Worm (Caenorhabditis elegans): ENCODE results near the gene T28A11.18.
A peak's percentile ranks its signal among the peaks of the same experiment; 100 is the strongest.

Gene T28A11.18

ce11 chrV:3242984-3243383 lies 24.9 kb downstream of the T28A11.18 start, which contains the start of gene gst-23:
Gene gst-23 (plus strand): TSS chrV:3243284.
- TF ChIP-seq tag-97 (GFP tag; IDR thresholded peaks at IDR 0.05) = no peak
- TF ChIP-seq tra-1 (GFP tag; IDR thresholded peaks at IDR 0.05) = no peak
- no peak for TF ChIP-seq lin-13 (GFP tag; optimal IDR thresholded peaks at IDR 0.05)
- TF ChIP-seq gei-8 (GFP tag; optimal IDR thresholded peaks at IDR 0.05) = no peak
- TF ChIP-seq nhr-102 (tag; optimal IDR thresholded peaks at IDR 0.05) = no peak
- TF ChIP-seq lin-29 (GFP tag; IDR thresholded peaks at IDR 0.05) = no peak
- no peak for TF ChIP-seq D1046.2 (GFP tag; IDR thresholded peaks at IDR 0.05)
- no peak for TF ChIP-seq ces-1 (GFP tag; optimal IDR thresholded peaks at IDR 0.05)
- no peak for TF ChIP-seq nhr-48 (tag; optimal IDR thresholded peaks at IDR 0.05)
- no peak for TF ChIP-seq lir-3 (tag; optimal IDR thresholded peaks at IDR 0.05)
- no peak for TF ChIP-seq lim-7 (GFP tag; IDR thresholded peaks at IDR 0.05)

- TF ChIP-seq lin-29 (GFP tag; IDR thresholded peaks at IDR 0.05) = no peak
- no peak for TF ChIP-seq zfp-2 (tag; optimal IDR thresholded peaks at IDR 0.05)
- no peak for TF ChIP-seq daf-8 (GFP tag; IDR thresholded peaks at IDR 0.05)
- no peak for TF ChIP-seq egl-27 (tag; optimal IDR thresholded peaks at IDR 0.05)
- TF ChIP-seq unc-62 (GFP tag; optimal IDR thresholded peaks at IDR 0.05 in 1 of 2) = peak in 1 of 2 experiments; percentile 95
- no peak for TF ChIP-seq unc-62 (tag; optimal IDR thresholded peaks at IDR 0.05)
- no peak for TF ChIP-seq duxl-1 (tag; optimal IDR thresholded peaks at IDR 0.05; ENCODE audit: poor library complexity)
- TF ChIP-seq dmd-8 (GFP tag; IDR thresholded peaks at IDR 0.05) = no peak
Measured at ce11 chrV:3241175-3241574, 26.7 kb downstream of the T28A11.18 start, which contains the start of gene srj-11. Gene srj-11 (plus strand): TSS chrV:3241424.

- TF ChIP-seq hif-1 (tag; optimal IDR thresholded peaks at IDR 0.05) (no peak), Y105C5A.15 (GFP tag; IDR thresholded peaks at IDR 0.05) (no peak), dmd-6 (GFP tag; IDR thresholded peaks at IDR 0.05) (no peak), nhr-111 (GFP tag; optimal IDR thresholded peaks at IDR 0.05) (no peak), ZK546.5 (tag; optimal IDR thresholded peaks at IDR 0.05) (no peak), T20F7.1 (GFP tag; optimal IDR thresholded peaks at IDR 0.05) (no peak), set-16 (GFP tag; IDR thresholded peaks at IDR 0.05) (no peak)
Measured at ce11 chrV:3236610-3237009, 31.2 kb downstream of the T28A11.18 start, which contains the start of the genes K08D9.9 and str-16. Gene K08D9.9 (minus strand): TSS chrV:3236710. Gene str-16 (plus strand): TSS chrV:3236875.

ce11 chrV:3234887-3235286 lies 33.0 kb downstream of the T28A11.18 start, which contains the start of gene K08D9.6:
Gene K08D9.6 (minus strand): TSS chrV:3234987.
- no peak for TF ChIP-seq dpl-1 (GFP tag; optimal IDR thresholded peaks at IDR 0.05)
- TF ChIP-seq lin-38 (GFP tag; IDR thresholded peaks at IDR 0.05) = no peak
- no peak for TF ChIP-seq nhr-111 (GFP tag; optimal IDR thresholded peaks at IDR 0.05)
- no peak for TF ChIP-seq nhr-76 (tag; optimal IDR thresholded peaks at IDR 0.05)
- TF ChIP-seq madf-5 (GFP tag; IDR thresholded peaks at IDR 0.05) = no peak
- no peak for TF ChIP-seq hlh-30 (tag; optimal IDR thresholded peaks at IDR 0.05; ENCODE audit: insufficient read depth)
- no peak for TF ChIP-seq mep-1 (tag; optimal IDR thresholded peaks at IDR 0.05)
- no peak for TF ChIP-seq nhr-42 (GFP tag; IDR thresholded peaks at IDR 0.05)
- TF ChIP-seq hif-1 (tag; optimal IDR thresholded peaks at IDR 0.05) = no peak
- no peak for TF ChIP-seq zfp-3 (GFP tag; conservative IDR thresholded peaks at IDR 0.05)
- TF ChIP-seq zip-11 (GFP tag; IDR thresholded peaks at IDR 0.05) = no peak
- no peak for TF ChIP-seq nhr-41 (GFP tag; IDR thresholded peaks at IDR 0.05)
- no peak for TF ChIP-seq nhr-48 (tag; optimal IDR thresholded peaks at IDR 0.05)
- no peak for TF ChIP-seq ceh-82 (tag; optimal IDR thresholded peaks at IDR 0.05)
- TF ChIP-seq nhr-10 (tag; optimal IDR thresholded peaks at IDR 0.05) = no peak
- no peak for TF ChIP-seq ceh-44 (GFP tag; IDR thresholded peaks at IDR 0.05)
- no peak for TF ChIP-seq spr-1 (tag; optimal IDR thresholded peaks at IDR 0.05)
- TF ChIP-seq mxl-3 (GFP tag; optimal IDR thresholded peaks at IDR 0.05) = no peak
